Fruit fly (Drosophila melanogaster): ENCODE data around the gene CG31560.

CG31560 gene

dm6 chr3R:6306584-6306983, 3.2 kb upstream of the CG31560 start, which contains the start of gene CG46026:
CG46026 (plus strand) TSS chr3R:6306884.
- TF ChIP-seq CG17801 (GFP tag; optimal IDR thresholded peaks at IDR 0.05; ENCODE audit: partially characterized antibody), result no peak

dm6 chr3R:6311641-6312259, 2.0 kb downstream of the CG31560 start, which contains the start of gene Osi17:
Osi17 (plus strand) TSS chr3R:6311772.
- no peak for TF ChIP-seq CG17801 (GFP tag; optimal IDR thresholded peaks at IDR 0.05; ENCODE audit: partially characterized antibody)

- no peak for TF ChIP-seq CG17801 (GFP tag; optimal IDR thresholded peaks at IDR 0.05; ENCODE audit: partially characterized antibody)
These were observed 5.3 kb downstream of the CG31560 start for dm6 chr3R:6315078-6315477.

DNA sequence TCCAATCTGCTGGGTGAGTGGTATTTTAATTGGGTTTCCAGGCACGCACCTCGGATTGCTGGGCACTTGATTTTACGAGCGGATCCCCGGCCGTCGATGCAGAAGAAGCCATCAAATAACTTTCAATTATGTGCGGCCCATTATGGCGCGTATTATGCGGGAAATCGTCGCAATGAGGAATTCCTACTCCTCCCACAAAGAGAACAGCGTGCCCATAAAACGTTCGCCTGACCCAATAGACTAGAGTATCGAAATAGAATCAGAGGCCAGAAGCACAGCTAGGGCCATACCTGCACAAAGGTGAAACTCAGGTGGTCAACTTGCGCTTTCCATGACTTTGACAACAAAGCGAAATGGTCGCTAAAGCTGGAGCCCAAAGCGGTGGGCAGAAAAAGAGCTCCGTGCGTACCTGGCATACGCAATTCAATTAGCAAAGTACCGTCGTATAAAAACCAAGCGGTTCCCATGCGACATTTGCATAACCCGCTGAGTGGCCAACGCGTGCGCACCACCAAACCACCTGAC, 20.1 kb downstream of the CG31560 start, which contains the start of gene Osi18:
Gene Osi18 (plus strand): TSS at position 475 of the 525 bp plus-strand sequence.
- TF ChIP-seq CG17801 (GFP tag; optimal IDR thresholded peaks at IDR 0.05; ENCODE audit: partially characterized antibody), result no peak

dm6 chr3R:6334906-6335433, 25.2 kb downstream of the CG31560 start, which contains the start of gene Osi19:
Osi19 (plus strand) TSS chr3R:6335362.
- no peak for TF ChIP-seq CG17801 (GFP tag; optimal IDR thresholded peaks at IDR 0.05; ENCODE audit: partially characterized antibody)

- TF ChIP-seq CG17801 (GFP tag; optimal IDR thresholded peaks at IDR 0.05; ENCODE audit: partially characterized antibody), result no peak
These were observed 27.6 kb downstream of the CG31560 start for dm6 chr3R:6337397-6337796.

dm6 chr3R:6339795-6340194, 30.0 kb downstream of the CG31560 start, which contains the start of gene Osi20:
Osi20 (plus strand) TSS chr3R:6340095.
- no peak for TF ChIP-seq CG17801 (GFP tag; optimal IDR thresholded peaks at IDR 0.05; ENCODE audit: partially characterized antibody)

DNA sequence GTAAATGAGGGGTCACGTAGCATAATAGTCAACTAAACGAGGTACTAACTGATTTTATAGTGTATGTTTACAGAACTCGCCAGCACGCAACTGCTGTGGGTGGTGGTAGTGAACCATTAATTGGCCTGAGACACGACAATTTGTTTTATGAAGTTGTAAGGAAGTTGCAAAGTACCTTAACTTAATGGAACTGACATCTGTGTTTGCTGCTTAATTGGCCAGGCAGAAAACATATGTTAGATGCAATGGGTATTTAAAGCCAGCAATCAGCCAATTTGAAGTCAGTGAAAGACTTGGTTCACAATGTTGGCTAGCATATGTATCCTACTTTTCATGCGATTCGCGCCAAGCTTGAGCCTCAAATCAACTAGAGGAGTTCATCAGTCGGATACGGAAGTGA, 31.9 kb downstream of the CG31560 start, which contains the start of gene CG17917:
Gene CG17917 (plus strand): TSS at position 301 of the 400 bp plus-strand sequence.
- no peak for TF ChIP-seq CG17801 (GFP tag; optimal IDR thresholded peaks at IDR 0.05; ENCODE audit: partially characterized antibody)

- TF ChIP-seq CG17801 (GFP tag; optimal IDR thresholded peaks at IDR 0.05; ENCODE audit: partially characterized antibody), result no peak
These were observed 32.9 kb downstream of the CG31560 start, which contains the start of gene CG10298 for dm6 chr3R:6342702-6343101. CG10298 (plus strand) TSS chr3R:6343002.

- TF ChIP-seq CG17801 (GFP tag; optimal IDR thresholded peaks at IDR 0.05; ENCODE audit: partially characterized antibody), result no peak
These were observed 33.8 kb downstream of the CG31560 start, which contains the start of gene CG17919 for dm6 chr3R:6343396-6344239. CG17919 (plus strand) TSS chr3R:6344029.

DNA sequence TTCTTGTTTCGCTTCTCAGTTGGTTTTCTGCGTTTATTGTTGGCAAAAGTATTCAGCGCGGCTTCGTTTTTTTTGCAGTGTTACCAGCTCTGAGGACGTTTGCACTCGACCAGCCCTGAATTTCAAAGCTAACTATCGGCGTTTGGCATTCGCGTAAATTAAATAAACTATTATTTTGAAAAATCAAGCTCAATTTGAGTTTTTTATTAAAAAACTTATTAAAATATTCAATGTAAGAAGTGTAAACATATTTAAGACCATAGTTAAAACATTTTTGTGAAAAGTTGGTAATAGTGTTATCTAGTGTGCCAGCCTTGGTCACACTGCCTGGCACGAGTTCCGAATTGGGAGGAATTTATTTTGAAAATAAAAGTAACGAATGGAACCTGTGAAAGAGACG, 36.0 kb downstream of the CG31560 start, which contains the start of the genes SmD2 and CG18048:
Gene SmD2 (minus strand): TSS at position 98 of the 400 bp plus-strand sequence.
Gene CG18048 (plus strand): TSS at position 298 of the 400 bp plus-strand sequence.
- TF ChIP-seq CG17801 (GFP tag; optimal IDR thresholded peaks at IDR 0.05; ENCODE audit: partially characterized antibody), result peak; percentile 43

- no peak for TF ChIP-seq CG17801 (GFP tag; optimal IDR thresholded peaks at IDR 0.05; ENCODE audit: partially characterized antibody)
These were observed 39.2 kb downstream of the CG31560 start, which contains the start of gene Hr83 for dm6 chr3R:6348943-6349342. Hr83 (plus strand) TSS chr3R:6349243.

DNA sequence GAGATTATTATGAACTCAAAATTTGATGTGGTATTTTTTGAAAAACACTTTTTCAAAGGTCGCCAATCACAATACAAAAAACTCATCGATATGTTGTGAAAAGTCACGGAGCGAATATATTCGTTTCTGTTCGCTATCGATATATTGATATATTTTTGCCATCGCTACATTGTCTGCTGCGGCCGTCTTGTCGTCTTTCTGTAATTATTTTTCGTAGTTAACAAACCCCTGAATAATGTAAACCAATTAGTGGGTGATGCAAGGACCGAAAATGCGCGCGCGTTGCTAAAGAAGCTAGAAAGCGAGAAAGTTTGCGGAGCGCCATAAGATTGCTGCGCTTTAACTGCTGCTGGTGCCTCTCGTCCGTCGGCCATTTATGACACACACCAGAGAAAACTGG, 41.0 kb downstream of the CG31560 start, which contains the start of gene Pak:
Gene Pak (plus strand): TSS at position 142 of the 400 bp plus-strand sequence.
- no peak for TF ChIP-seq CG17801 (GFP tag; optimal IDR thresholded peaks at IDR 0.05; ENCODE audit: partially characterized antibody)

DNA sequence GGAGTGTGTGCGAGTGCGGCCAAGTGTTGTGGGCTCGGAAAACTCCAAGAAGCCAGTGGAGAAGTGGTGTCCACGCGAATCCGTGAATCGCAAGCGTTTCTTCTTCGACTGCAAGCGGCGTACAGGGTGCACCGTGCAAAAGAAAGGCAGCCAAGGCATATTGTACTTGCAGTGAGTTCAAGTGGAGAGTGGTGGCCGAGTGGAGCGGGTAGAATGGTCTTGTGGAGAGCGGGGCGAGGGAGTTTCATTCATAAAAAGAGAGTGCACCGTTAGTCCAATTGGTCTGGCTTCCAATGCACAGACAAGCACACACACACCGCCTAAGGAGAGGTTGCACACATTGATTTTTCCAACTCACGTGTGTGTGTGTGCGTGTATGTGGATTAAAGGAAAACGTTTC, 41.4 kb downstream of the CG31560 start:
- TF ChIP-seq CG17801 (GFP tag; optimal IDR thresholded peaks at IDR 0.05; ENCODE audit: partially characterized antibody), result no peak

Measured in ovary, adult (tissue).